Worm (Caenorhabditis elegans): Measurements from ENCODE around the gene math-4.

math-4 gene

ce11 chrII:1759602-1760001 lies 22.8 kb downstream of the math-4 start, which contains the start of gene F36H5.18:
F36H5.18 (plus strand) TSS chrII:1759902.
- TF ChIP-seq ahr-1 (tag; optimal IDR thresholded peaks at IDR 0.05) (no peak), unc-86 (tag; optimal IDR thresholded peaks at IDR 0.05) (no peak), zip-5 (tag; optimal IDR thresholded peaks at IDR 0.05) (no peak), pha-4 (tag; optimal IDR thresholded peaks at IDR 0.05) (no peak), elt-4 (tag; optimal IDR thresholded peaks at IDR 0.05) (no peak), pqm-1 (tag; optimal IDR thresholded peaks at IDR 0.05) (no peak), K02D7.2 (tag; optimal IDR thresholded peaks at IDR 0.05) (no peak), fkh-6 (tag; optimal IDR thresholded peaks at IDR 0.05) (no peak), unc-3 (GFP tag; conservative IDR thresholded peaks at IDR 0.05) (no peak), unc-3 (tag; optimal IDR thresholded peaks at IDR 0.05) (no peak), ceh-6 (GFP tag; optimal IDR thresholded peaks at IDR 0.05) (no peak), rnt-1 (tag; optimal IDR thresholded peaks at IDR 0.05) (no peak)

- no peak for TF ChIP-seq unc-3 (GFP tag; conservative IDR thresholded peaks at IDR 0.05)
- TF ChIP-seq unc-3 (tag; optimal IDR thresholded peaks at IDR 0.05), result no peak
- TF ChIP-seq sdc-2 (tag; optimal IDR thresholded peaks at IDR 0.05), result no peak
- TF ChIP-seq nfya-1 (tag; optimal IDR thresholded peaks at IDR 0.05), result no peak
- no peak for TF ChIP-seq pha-4 (tag; optimal IDR thresholded peaks at IDR 0.05)
- no peak for TF ChIP-seq hlh-15 (tag; optimal IDR thresholded peaks at IDR 0.05)
- no peak for TF ChIP-seq lim-6 (tag; optimal IDR thresholded peaks at IDR 0.05)
- TF ChIP-seq ztf-16 (tag; optimal IDR thresholded peaks at IDR 0.05), result no peak
- TF ChIP-seq sox-2 (GFP tag; IDR thresholded peaks at IDR 0.05), result no peak
- no peak for TF ChIP-seq ceh-24 (tag; optimal IDR thresholded peaks at IDR 0.05)
- TF ChIP-seq fkh-10 (GFP tag; optimal IDR thresholded peaks at IDR 0.05), result no peak
- no peak for TF ChIP-seq elt-4 (tag; optimal IDR thresholded peaks at IDR 0.05)
- TF ChIP-seq sox-4 (tag; optimal IDR thresholded peaks at IDR 0.05), result no peak
- no peak for TF ChIP-seq ttx-3 (tag; optimal IDR thresholded peaks at IDR 0.05)
- TF ChIP-seq pat-9 (tag; optimal IDR thresholded peaks at IDR 0.05), result no peak
- no peak for TF ChIP-seq pqm-1 (tag; optimal IDR thresholded peaks at IDR 0.05)
- TF ChIP-seq ceh-22 (tag; optimal IDR thresholded peaks at IDR 0.05), result no peak
- no peak for TF ChIP-seq F13H6.1 (tag; optimal IDR thresholded peaks at IDR 0.05)
Measured at ce11 chrII:1757033-1757432, 25.3 kb downstream of the math-4 start, which contains the start of gene F36H5.10. F36H5.10 (plus strand) TSS chrII:1757333.

DNA sequence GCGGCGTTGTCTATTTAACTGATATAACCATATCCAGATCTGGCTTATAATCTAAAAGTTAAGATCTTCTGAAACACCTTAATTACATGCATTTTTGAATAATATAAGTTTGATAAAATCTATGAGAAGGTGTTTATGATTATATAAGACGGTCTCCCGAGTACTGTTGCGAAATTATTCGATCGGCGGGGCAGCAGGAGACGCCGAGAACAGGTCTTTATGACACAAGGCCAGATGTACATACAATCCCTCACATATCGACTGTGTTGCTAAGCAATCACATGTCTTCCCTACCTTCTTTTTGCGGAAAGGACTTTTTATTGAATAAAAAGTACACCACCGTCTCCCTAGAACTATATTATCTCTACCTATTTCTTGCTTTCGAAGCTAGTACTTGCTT lies 25.8 kb downstream of the math-4 start, which contains the start of gene fbxb-53:
Gene fbxb-53, plus strand, starts transcription at position 301 of the 400 bp plus-strand sequence.
- TF ChIP-seq che-1 (tag; optimal IDR thresholded peaks at IDR 0.05) (no peak), fkh-6 (tag; optimal IDR thresholded peaks at IDR 0.05) (no peak), K02D7.2 (tag; optimal IDR thresholded peaks at IDR 0.05) (no peak), nhr-232 (tag; optimal IDR thresholded peaks at IDR 0.05) (no peak), ceh-18 (tag; optimal IDR thresholded peaks at IDR 0.05) (no peak), hlh-6 (tag; optimal IDR thresholded peaks at IDR 0.05) (no peak), tbx-2 (tag; optimal IDR thresholded peaks at IDR 0.05) (no peak), ceh-19 (GFP tag; optimal IDR thresholded peaks at IDR 0.05) (no peak), rnt-1 (tag; optimal IDR thresholded peaks at IDR 0.05) (no peak)

DNA sequence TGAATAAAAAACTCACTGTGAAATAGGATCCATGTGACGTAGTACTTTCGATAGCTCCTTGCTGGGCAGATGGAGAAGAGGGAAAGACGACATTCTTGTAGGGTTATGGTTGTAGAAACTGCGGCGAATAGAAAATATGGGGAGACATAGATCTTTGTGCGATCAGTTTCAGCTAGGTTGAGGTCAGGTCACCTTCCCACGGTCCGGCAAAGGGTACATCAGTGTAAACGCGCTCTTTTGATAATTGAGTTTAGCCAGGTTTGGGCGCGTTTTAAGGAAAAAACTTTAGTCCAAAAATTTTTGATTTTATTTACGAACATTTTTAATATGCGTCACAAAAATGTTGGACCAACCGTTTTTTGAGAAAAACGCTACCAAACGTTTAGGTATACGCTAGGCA lies 26.3 kb downstream of the math-4 start, which contains the start of gene F36H5.17:
Gene F36H5.17, minus strand, starts transcription at position 101 of the 400 bp plus-strand sequence.
- TF ChIP-seq rnt-1 (tag; optimal IDR thresholded peaks at IDR 0.05) (no peak), pax-1 (tag; optimal IDR thresholded peaks at IDR 0.05) (no peak), hlh-6 (tag; optimal IDR thresholded peaks at IDR 0.05) (no peak), pat-9 (tag; optimal IDR thresholded peaks at IDR 0.05) (no peak), eyg-1 (tag; optimal IDR thresholded peaks at IDR 0.05) (no peak), odd-2 (tag; optimal IDR thresholded peaks at IDR 0.05) (no peak), ceh-45 (GFP tag; IDR thresholded peaks at IDR 0.05) (no peak), hlh-30 (tag; optimal IDR thresholded peaks at IDR 0.05; ENCODE audit: insufficient read depth) (no peak), unc-55 (GFP tag; optimal IDR thresholded peaks at IDR 0.05) (no peak), ceh-48 (tag; optimal IDR thresholded peaks at IDR 0.05) (no peak), ceh-34 (tag; optimal IDR thresholded peaks at IDR 0.05) (no peak), elt-2 (tag; optimal IDR thresholded peaks at IDR 0.05) (no peak), unc-42 (tag; optimal IDR thresholded peaks at IDR 0.05) (no peak), sox-4 (tag; optimal IDR thresholded peaks at IDR 0.05) (no peak), C38D4.7 (GFP tag; optimal IDR thresholded peaks at IDR 0.05) (no peak), ceh-2 (tag; optimal IDR thresholded peaks at IDR 0.05) (no peak)
